Worm (Caenorhabditis elegans): Measurements from ENCODE around the gene cccp-1.

The cccp-1 gene

ce11 chrIII:12484432-12484831 is 11.8 kb downstream of the cccp-1 start, which contains the start of gene arrd-16 (continued):
- TF ChIP-seq dpff-1 (tag; optimal IDR thresholded peaks at IDR 0.05): no peak
- no peak for TF ChIP-seq B0336.3 (GFP tag; IDR thresholded peaks at IDR 0.05)
- TF ChIP-seq chd-7 (tag; optimal IDR thresholded peaks at IDR 0.05): no peak
- no peak for TF ChIP-seq madf-6 (GFP tag; IDR thresholded peaks at IDR 0.05)
- no peak for TF ChIP-seq lsl-1 (GFP tag; optimal IDR thresholded peaks at IDR 0.05)

- no peak for TF ChIP-seq D2030.7 (GFP tag; IDR thresholded peaks at IDR 0.05)
- TF ChIP-seq T07F8.4 (tag; optimal IDR thresholded peaks at IDR 0.05): no peak
- no peak for TF ChIP-seq mes-4 (tag; optimal IDR thresholded peaks at IDR 0.05)
- no peak for TF ChIP-seq zfh-2 (GFP tag; conservative IDR thresholded peaks at IDR 0.05)
- TF ChIP-seq F49E8.2 (tag; optimal IDR thresholded peaks at IDR 0.05; ENCODE audit: insufficient read depth): no peak
- TF ChIP-seq sea-2 (GFP tag; IDR thresholded peaks at IDR 0.05): no peak
- no peak for TF ChIP-seq hrde-1 (tag; optimal IDR thresholded peaks at IDR 0.05; ENCODE audit: borderline replicate concordance)
- no peak for TF ChIP-seq F52B5.7 (tag; optimal IDR thresholded peaks at IDR 0.05)
- no peak for TF ChIP-seq nfya-2 (GFP tag; IDR thresholded peaks at IDR 0.05)
- TF ChIP-seq ztf-6 (GFP tag; IDR thresholded peaks at IDR 0.05): no peak
- TF ChIP-seq F37B4.10 (GFP tag; IDR thresholded peaks at IDR 0.05): no peak
- no peak for TF ChIP-seq ztf-28 (GFP tag; IDR thresholded peaks at IDR 0.05)
- TF ChIP-seq lin-54 (GFP tag; optimal IDR thresholded peaks at IDR 0.05): no peak
- TF ChIP-seq ceh-40 (GFP tag; IDR thresholded peaks at IDR 0.05): no peak
- no peak for TF ChIP-seq egl-18 (GFP tag; IDR thresholded peaks at IDR 0.05)
Measured at ce11 chrIII:12491984-12492383, 19.3 kb downstream of the cccp-1 start, which contains the start of gene Y49E10.25. Gene Y49E10.25 (minus strand): TSS chrIII:12492084.

ce11 chrIII:12495594-12496096 is 23.0 kb downstream of the cccp-1 start, which contains the start of the genes Y111B2A.1 and Y111B2A.2:
Gene Y111B2A.1 (minus strand): TSS chrIII:12495644.
Gene Y111B2A.2 (plus strand): TSS chrIII:12496086.
- TF ChIP-seq F39B2.1 (GFP tag; IDR thresholded peaks at IDR 0.05): no peak
- TF ChIP-seq let-607 (tag; optimal IDR thresholded peaks at IDR 0.05): no peak
- no peak for TF ChIP-seq B0035.1 (tag; optimal IDR thresholded peaks at IDR 0.05)
- no peak for TF ChIP-seq ztf-26 (tag; optimal IDR thresholded peaks at IDR 0.05)
- TF ChIP-seq dox-1 (GFP tag; IDR thresholded peaks at IDR 0.05): no peak
- TF ChIP-seq mxl-1 (tag; optimal IDR thresholded peaks at IDR 0.05): no peak
- no peak for TF ChIP-seq cebp-2 (GFP tag; IDR thresholded peaks at IDR 0.05)
- TF ChIP-seq madf-3 (GFP tag; IDR thresholded peaks at IDR 0.05): peak; percentile 38; the same call in 1 of the 2 replicates
- no peak for TF ChIP-seq repo-1 (tag; optimal IDR thresholded peaks at IDR 0.05)
- TF ChIP-seq Y56A3A.18 (GFP tag; IDR thresholded peaks at IDR 0.05): no peak
- no peak for TF ChIP-seq ekl-4 (GFP tag; IDR thresholded peaks at IDR 0.05)
- no peak for TF ChIP-seq nfya-2 (GFP tag; IDR thresholded peaks at IDR 0.05)
- TF ChIP-seq hsf-1 (GFP tag; IDR thresholded peaks at IDR 0.05): no peak
- no peak for TF ChIP-seq nfyb-1 (GFP tag; IDR thresholded peaks at IDR 0.05)
- no peak for TF ChIP-seq pha-4 (tag; optimal IDR thresholded peaks at IDR 0.05)
- no peak for TF ChIP-seq F57C9.4 (tag; optimal IDR thresholded peaks at IDR 0.05)
- TF ChIP-seq chd-7 (tag; optimal IDR thresholded peaks at IDR 0.05): no peak
- TF ChIP-seq lsl-1 (GFP tag; optimal IDR thresholded peaks at IDR 0.05): peak; percentile 98
- no peak for TF ChIP-seq F57A8.1 (GFP tag; optimal IDR thresholded peaks at IDR 0.05)
- peak; percentile 29 for TF ChIP-seq dpl-1 (GFP tag; optimal IDR thresholded peaks at IDR 0.05)
- no peak for TF ChIP-seq egl-18 (GFP tag; IDR thresholded peaks at IDR 0.05)
- TF ChIP-seq unc-62 (GFP tag; optimal IDR thresholded peaks at IDR 0.05): no peak
- no peak for TF ChIP-seq egl-44 (GFP tag; IDR thresholded peaks at IDR 0.05)
- no peak for TF ChIP-seq F37B4.10 (GFP tag; IDR thresholded peaks at IDR 0.05)
- no peak for TF ChIP-seq lin-26 (GFP tag; IDR thresholded peaks at IDR 0.05)
- TF ChIP-seq F52B5.7 (tag; optimal IDR thresholded peaks at IDR 0.05): no peak
- TF ChIP-seq F10E7.11 (tag; optimal IDR thresholded peaks at IDR 0.05): no peak
- TF ChIP-seq ceh-79 (tag; optimal IDR thresholded peaks at IDR 0.05): no peak
- TF ChIP-seq ceh-40 (GFP tag; IDR thresholded peaks at IDR 0.05): no peak
- no peak for TF ChIP-seq nhr-27 (tag; optimal IDR thresholded peaks at IDR 0.05)
- no peak for TF ChIP-seq snpc-1.1 (tag; optimal IDR thresholded peaks at IDR 0.05; ENCODE audit: insufficient read depth)
- TF ChIP-seq Y53G8AR.9 (GFP tag; conservative IDR thresholded peaks at IDR 0.05): no peak
- TF ChIP-seq attf-3 (GFP tag; conservative IDR thresholded peaks at IDR 0.05): no peak
